Worm (Caenorhabditis elegans): ENCODE results near the gene abts-4.

DNA sequence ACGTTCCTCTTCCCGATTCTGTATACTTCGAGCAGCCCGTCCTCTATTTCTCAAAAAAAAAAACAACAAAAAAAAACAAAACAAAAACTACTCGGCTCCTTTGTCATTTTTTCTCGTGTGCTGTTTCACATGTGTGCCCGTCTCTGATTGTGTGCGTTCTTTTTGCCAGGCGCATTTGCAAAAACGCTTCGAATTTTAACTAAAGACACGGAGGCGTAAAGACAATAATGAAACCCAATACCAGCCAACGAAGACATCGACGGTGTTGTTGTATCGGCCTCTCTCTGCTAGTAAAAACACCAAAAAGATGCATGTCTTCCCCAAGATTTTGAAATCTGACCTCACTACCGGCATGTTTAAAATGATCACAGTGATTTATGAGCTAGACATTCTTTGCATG lies 14.7 kb downstream of the abts-4 start:
- TF ChIP-seq F26F4.8 (GFP tag; conservative IDR thresholded peaks at IDR 0.05) (no peak), pha-4 (GFP tag; IDR thresholded peaks at IDR 0.05) (no peak), pha-4 (tag; optimal IDR thresholded peaks at IDR 0.05) (peak; percentile 34), nhr-11 (tag; optimal IDR thresholded peaks at IDR 0.05) (no peak), nhr-42 (GFP tag; IDR thresholded peaks at IDR 0.05) (no peak), nhr-76 (tag; optimal IDR thresholded peaks at IDR 0.05) (no peak), mep-1 (tag; optimal IDR thresholded peaks at IDR 0.05) (no peak), fkh-10 (GFP tag; optimal IDR thresholded peaks at IDR 0.05) (no peak), skn-1 (tag; optimal IDR thresholded peaks at IDR 0.05) (no peak), rbr-2 (tag; optimal IDR thresholded peaks at IDR 0.05) (no peak), lim-7 (GFP tag; IDR thresholded peaks at IDR 0.05) (no peak), madf-9 (GFP tag; conservative IDR thresholded peaks at IDR 0.05) (no peak), arid-1 (GFP tag; conservative IDR thresholded peaks at IDR 0.05) (no peak), mxl-3 (GFP tag; optimal IDR thresholded peaks at IDR 0.05) (no peak), ama-1 (optimal IDR thresholded peaks at IDR 0.05) (peak; percentile 46)
